Fruit fly (Drosophila melanogaster) whole organism: Measurements from ENCODE around the gene CG17560.

ENCODE experiments used
- Dll ChIP-seq: fragments of >200 bp; optimal IDR thresholded peaks from 2 replicates; lab custom pipeline; 2017
- EcR ChIP-seq, 2 experiments: fragments of >200 bp; optimal IDR thresholded peaks; 2 replicates each; lab custom pipeline; 2017; ENCODE audit warnings: missing biosample characterization in 2 of 2, missing genetic modification characterization in 2 of 2, missing genetic modification reagents in 2 of 2
- psq ChIP-seq: fragments of >200 bp; optimal IDR thresholded peaks from 2 replicates; lab custom pipeline; 2017
- usp ChIP-seq: fragments of >200 bp; optimal IDR thresholded peaks from 2 replicates; lab custom pipeline; 2017; ENCODE audit warnings: missing biosample characterization, missing genetic modification characterization, mixed read lengths

DNA sequence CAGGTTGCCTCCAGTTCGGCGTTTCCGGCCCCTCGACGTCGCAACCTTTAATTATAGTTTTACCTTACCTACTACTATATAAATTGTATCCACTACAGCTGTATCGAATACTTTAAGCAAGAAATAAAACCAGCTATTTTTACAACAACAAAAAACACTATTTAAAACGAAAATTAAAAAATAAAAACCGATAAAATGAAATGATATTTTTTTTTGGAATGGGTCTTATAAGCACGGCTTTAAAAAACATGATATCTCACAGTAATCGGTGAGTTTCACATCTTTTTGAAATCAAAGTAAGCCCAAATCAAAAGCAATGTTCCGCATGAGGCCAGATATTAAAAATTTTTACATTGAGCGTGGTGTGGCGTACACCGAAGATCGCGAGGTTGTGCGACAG is 46.5 kb upstream of the CG17560 start, which contains the start of gene CG14891:
- no peak for TF ChIP-seq psq (lab: Kevin White, UChicago)
- no peak for TF ChIP-seq Dll (lab: Kevin White, UChicago)
- TF ChIP-seq usp (GFP tag; lab: Kevin White, UChicago): no peak
- TF ChIP-seq EcR (GFP tag; optimal IDR thresholded peaks at IDR 0.05; lab: Kevin White, UChicago): no peak
